Worm (Caenorhabditis elegans) whole organism, mixed stage, embryonic: Measurements from ENCODE around the gene qui-1.

Experiments
- mep-1 ChIP-seq: fragments of 150-350 bp; optimal IDR thresholded peaks from 2 replicates; lab custom pipeline; 2017; ENCODE audit warnings: missing biosample characterization, missing genetic modification reagents, missing genetic modification characterization, inconsistent platforms
- unc-62 ChIP-seq: fragments of 150-350 bp; optimal IDR thresholded peaks from 2 replicates; lab custom pipeline; 2014; ENCODE audit warnings: missing biosample characterization, missing genetic modification reagents, missing genetic modification characterization

DNA sequence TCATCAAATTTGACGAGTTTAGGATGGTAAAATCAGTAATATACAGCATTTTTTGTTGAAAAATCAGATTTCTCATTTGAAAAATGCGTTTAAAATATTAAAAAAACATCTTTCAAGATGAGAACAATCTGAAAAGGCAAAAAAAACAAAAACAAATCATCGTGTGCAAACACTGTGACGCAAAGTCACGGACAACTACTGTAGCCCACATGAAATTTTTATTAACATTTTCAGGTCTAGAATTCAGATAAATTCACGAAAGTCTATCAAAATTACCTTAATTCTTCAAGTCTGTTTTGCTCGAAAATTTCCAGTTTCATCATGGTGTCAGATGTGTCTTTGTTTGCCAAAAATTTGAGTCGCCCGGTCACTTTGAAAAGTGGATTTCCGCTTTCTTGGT, 22.8 kb upstream of the qui-1 start:
- no peak for TF ChIP-seq unc-62
- TF ChIP-seq mep-1 (tag; lab: Kevin White, UChicago): no peak
